Worm (Caenorhabditis elegans): Measurements from ENCODE around the gene prp-18.

prp-18 gene

ce11 chrIV:9867915-9868314 lies 16.3 kb downstream of the prp-18 start (continued):
- TF ChIP-seq hmg-1.1 (GFP tag; IDR thresholded peaks at IDR 0.05) (no peak), ZK337.2 (GFP tag; IDR thresholded peaks at IDR 0.05) (no peak), lin-29 (GFP tag; IDR thresholded peaks at IDR 0.05) (no peak), egl-43 (GFP tag; IDR thresholded peaks at IDR 0.05) (no peak), nhr-76 (tag; optimal IDR thresholded peaks at IDR 0.05) (no peak), zip-11 (GFP tag; IDR thresholded peaks at IDR 0.05) (no peak), lin-13 (GFP tag; optimal IDR thresholded peaks at IDR 0.05) (no peak), aha-1 (tag) (peak; percentile 92), daf-8 (GFP tag; IDR thresholded peaks at IDR 0.05) (no peak), gei-8 (GFP tag; optimal IDR thresholded peaks at IDR 0.05) (peak; percentile 75), Y105C5A.15 (GFP tag; IDR thresholded peaks at IDR 0.05) (no peak), spr-3 (GFP tag; optimal IDR thresholded peaks at IDR 0.05) (no peak), nhr-25 (tag; optimal IDR thresholded peaks at IDR 0.05; ENCODE audit: borderline replicate concordance, insufficient read depth) (peak; percentile 49), daf-16 (GFP tag; optimal IDR thresholded peaks at IDR 0.05) (no peak), daf-16 (tag; optimal IDR thresholded peaks at IDR 0.05) (no peak), daf-12 (tag; optimal IDR thresholded peaks at IDR 0.05) (no peak), unc-62 (GFP tag; optimal IDR thresholded peaks at IDR 0.05 in 1 of 2) (peak in 1 of 2 experiments; percentile 98), unc-62 (tag; optimal IDR thresholded peaks at IDR 0.05) (no peak), nhr-237 (tag; optimal IDR thresholded peaks at IDR 0.05) (no peak), lin-38 (GFP tag; IDR thresholded peaks at IDR 0.05) (no peak), mdl-1 (tag; optimal IDR thresholded peaks at IDR 0.05) (peak in 1 of 2 experiments; percentile 72), nhr-102 (tag; optimal IDR thresholded peaks at IDR 0.05) (peak; percentile 52), sdz-12 (GFP tag; optimal IDR thresholded peaks at IDR 0.05) (no peak), pha-4 (GFP tag; IDR thresholded peaks at IDR 0.05) (no peak), pha-4 (tag; optimal IDR thresholded peaks at IDR 0.05) (no peak), ZK546.5 (tag; optimal IDR thresholded peaks at IDR 0.05) (no peak), snpc-1.2 (GFP tag; IDR thresholded peaks at IDR 0.05) (no peak)

ce11 chrIV:9866865-9867264 lies 17.3 kb downstream of the prp-18 start:
- TF ChIP-seq nhr-28 (tag; optimal IDR thresholded peaks at IDR 0.05) (peak; percentile 86), ZK546.5 (tag; optimal IDR thresholded peaks at IDR 0.05) (no peak)

- TF ChIP-seq lin-15B (tag; optimal IDR thresholded peaks at IDR 0.05) (no peak), daf-19 (GFP tag; conservative IDR thresholded peaks at IDR 0.05) (no peak), T20F7.1 (GFP tag; optimal IDR thresholded peaks at IDR 0.05) (no peak), sdz-12 (GFP tag; optimal IDR thresholded peaks at IDR 0.05) (no peak), lin-39 (tag; optimal IDR thresholded peaks at IDR 0.05) (no peak), saeg-2 (GFP tag; IDR thresholded peaks at IDR 0.05) (no peak), cey-2 (tag; optimal IDR thresholded peaks at IDR 0.05; ENCODE audit: borderline replicate concordance, insufficient read depth) (no peak)
These were observed 19.4 kb downstream of the prp-18 start, which contains the start of the genes K07F5.15 and K07F5.22 for ce11 chrIV:9864778-9865177. TSS of gene K07F5.15 (plus strand) at chrIV:9865078. TSS of gene K07F5.22 (plus strand) at chrIV:9865078.

ce11 chrIV:9863817-9864216 lies 20.4 kb downstream of the prp-18 start, which contains the start of gene K07F5.16:
TSS of gene K07F5.16 (plus strand) at chrIV:9864117.
- TF ChIP-seq madf-5 (GFP tag; IDR thresholded peaks at IDR 0.05) = no peak
- TF ChIP-seq nhr-76 (tag; optimal IDR thresholded peaks at IDR 0.05) = no peak
- no peak for TF ChIP-seq D1046.2 (GFP tag; IDR thresholded peaks at IDR 0.05)
- no peak for TF ChIP-seq saeg-2 (GFP tag; IDR thresholded peaks at IDR 0.05)
- TF ChIP-seq mep-1 (tag; optimal IDR thresholded peaks at IDR 0.05) = no peak
- no peak for TF ChIP-seq spr-3 (GFP tag; optimal IDR thresholded peaks at IDR 0.05)
- no peak for TF ChIP-seq F44E2.7 (GFP tag; IDR thresholded peaks at IDR 0.05)
- no peak for TF ChIP-seq nhr-41 (GFP tag; IDR thresholded peaks at IDR 0.05)
- no peak for TF ChIP-seq rbr-2 (tag; optimal IDR thresholded peaks at IDR 0.05)
